Worm (Caenorhabditis elegans) whole organism, early embryonic: ENCODE measurements around the gene fbxb-3.

ENCODE experiments used
- B0310.2 ChIP-seq: sonication (generic microtip); optimal IDR thresholded peaks from 2 replicates; lab custom pipeline; 2016; ENCODE audit warnings: mild to moderate bottlenecking, missing genetic modification characterization, missing compliant biosample characterization
- ama-1 ChIP-seq: fragments of 150-350 bp; optimal IDR thresholded peaks from 2 replicates; lab custom pipeline; 2014
- hmbx-1 ChIP-seq: sonication (generic microtip); optimal IDR thresholded peaks from 2 replicates; lab custom pipeline; 2016; ENCODE audit warnings: mild to moderate bottlenecking, missing genetic modification characterization, missing compliant biosample characterization
- hnd-1 ChIP-seq: sonication (generic microtip); optimal IDR thresholded peaks from 2 replicates; lab custom pipeline; 2016; ENCODE audit warnings: missing genetic modification characterization, missing compliant biosample characterization
- scrt-1 ChIP-seq: fragments of 200-800 bp; sonication (Bioruptor generic); IDR thresholded peaks from 2 replicates; pipeline ENCODE4 v1.3.6; 2022; ENCODE audit warnings: missing genetic modification characterization, missing compliant biosample characterization

ce11 chrIV:11796818-11797217 lies 41.9 kb upstream of the fbxb-3 start:
- TF ChIP-seq hnd-1 (tag; lab: Kevin White, UChicago) (no peak), scrt-1 (GFP tag; lab: Robert Waterston, UW) (no peak), ama-1 (lab: Kevin White, UChicago) (no peak), hmbx-1 (tag; lab: Kevin White, UChicago) (no peak), B0310.2 (tag; lab: Kevin White, UChicago) (no peak)
